Worm (Caenorhabditis elegans) whole organism, L4 larva: ENCODE results near the gene swsn-6.

ENCODE experiments used
- F37D6.2 ChIP-seq: sonication (generic microtip); optimal IDR thresholded peaks from 2 replicates; lab custom pipeline; 2016; ENCODE audit warnings: mild to moderate bottlenecking, missing genetic modification characterization, missing compliant biosample characterization
- F44E2.7 ChIP-seq: fragments of 200-800 bp; sonication (Bioruptor generic); IDR thresholded peaks from 2 replicates; pipeline ENCODE4 v2.1.2; 2022; ENCODE audit warnings: missing genetic modification characterization, missing compliant biosample characterization
- Y48G9A.11 ChIP-seq: fragments of 200-800 bp; sonication (Bioruptor generic); IDR thresholded peaks from 2 replicates; pipeline ENCODE4 v1.3.6; 2022; ENCODE audit warnings: missing genetic modification reagents, missing genetic modification characterization, missing compliant biosample characterization
- aha-1 ChIP-seq: fragments of 150-350 bp; peaks from one replicate; lab custom pipeline; 2014; ENCODE audit warnings: missing biosample characterization, missing genetic modification characterization
- ama-1 ChIP-seq: fragments of 150-350 bp; optimal IDR thresholded peaks from 2 replicates; lab custom pipeline; 2014; ENCODE audit warnings: inconsistent platforms, mixed read lengths
- ceh-62 ChIP-seq: sonication (generic microtip); optimal IDR thresholded peaks from 2 replicates; lab custom pipeline; 2017; ENCODE audit warnings: missing biosample characterization, missing genetic modification characterization
- ceh-82 ChIP-seq: sonication (generic microtip); optimal IDR thresholded peaks from 2 replicates; lab custom pipeline; 2017; ENCODE audit warnings: missing biosample characterization, missing genetic modification characterization
- daf-16 ChIP-seq, 3 experiments: sonication (generic microtip); optimal IDR thresholded peaks; 2 replicates each; lab custom pipeline; 2016 to 2017; ENCODE audit warnings: missing genetic modification characterization in 3 of 3, missing genetic modification reagents in 3 of 3, mild to moderate bottlenecking in 2 of 3, missing compliant biosample characterization in 2 of 3, missing biosample characterization in 1 of 3, moderate library complexity in 1 of 3
- daf-8 ChIP-seq: fragments of 200-800 bp; sonication (Bioruptor generic); IDR thresholded peaks from 2 replicates; pipeline ENCODE4 v1.3.6; 2022; ENCODE audit warnings: missing genetic modification characterization, missing compliant biosample characterization
- dmd-6 ChIP-seq: fragments of 200-800 bp; sonication (Bioruptor generic); IDR thresholded peaks from 2 replicates; pipeline ENCODE4 v1.3.6; 2022; ENCODE audit warnings: missing genetic modification reagents, missing genetic modification characterization, missing compliant biosample characterization
- dmd-9 ChIP-seq: fragments of 200-800 bp; sonication (Bioruptor generic); IDR thresholded peaks from 2 replicates; pipeline ENCODE4 v1.3.6; 2022; ENCODE audit warnings: missing genetic modification reagents, missing genetic modification characterization, missing compliant biosample characterization
- dpl-1 ChIP-seq: fragments of 150-350 bp; optimal IDR thresholded peaks from 2 replicates; lab custom pipeline; 2014; ENCODE audit warnings: missing biosample characterization, missing genetic modification reagents, missing genetic modification characterization
- dve-1 ChIP-seq: sonication (generic microtip); optimal IDR thresholded peaks from 2 replicates; lab custom pipeline; 2017; ENCODE audit warnings: antibody characterized with exemption, mild to moderate bottlenecking, missing genetic modification characterization, missing compliant biosample characterization; ENCODE audit not compliant: insufficient read depth
- gei-8 ChIP-seq: fragments of 200-800 bp; sonication (Bioruptor generic); optimal IDR thresholded peaks from 2 replicates; lab custom pipeline; 2018; ENCODE audit warnings: mild to moderate bottlenecking, missing genetic modification characterization, missing compliant biosample characterization
- hmg-1.1 ChIP-seq: fragments of 200-800 bp; sonication (Bioruptor generic); IDR thresholded peaks from 2 replicates; pipeline ENCODE4 v1.3.6; 2022; ENCODE audit warnings: missing genetic modification reagents, missing genetic modification characterization, missing compliant biosample characterization
- lin-1 ChIP-seq: fragments of 200-800 bp; sonication (Bioruptor generic); IDR thresholded peaks from 2 replicates; pipeline ENCODE4 v1.3.6; 2022; ENCODE audit warnings: missing genetic modification reagents, missing genetic modification characterization, missing compliant biosample characterization
- lin-13 ChIP-seq: fragments of 150-350 bp; optimal IDR thresholded peaks from 2 replicates; lab custom pipeline; 2014; ENCODE audit warnings: missing biosample characterization, missing genetic modification reagents, missing genetic modification characterization
- lin-29 ChIP-seq: fragments of 200-800 bp; sonication (Bioruptor generic); IDR thresholded peaks from 2 replicates; pipeline ENCODE4 v1.3.6; 2022; ENCODE audit warnings: missing genetic modification reagents, missing genetic modification characterization, missing compliant biosample characterization
- lin-38 ChIP-seq: fragments of 200-800 bp; sonication (Bioruptor generic); IDR thresholded peaks from 2 replicates; pipeline ENCODE4 v1.3.6; 2022; ENCODE audit warnings: missing genetic modification reagents, missing genetic modification characterization, missing compliant biosample characterization
- lsy-2 ChIP-seq, 2 experiments: fragments of 150-350 bp in 1 of 2; sonication (generic microtip) in 1 of 2; optimal IDR thresholded peaks; 2 replicates each; lab custom pipeline; 2014 to 2017; ENCODE audit warnings: missing biosample characterization in 2 of 2, missing genetic modification characterization in 2 of 2
- madf-5 ChIP-seq, 2 experiments: fragments of 200-800 bp; sonication (Bioruptor generic); IDR thresholded peaks; 2 replicates each; pipeline ENCODE4 v1.3.6; 2022; ENCODE audit warnings: missing compliant biosample characterization in 2 of 2, missing genetic modification characterization in 2 of 2
- madf-9 ChIP-seq: fragments of 200-800 bp; sonication (Bioruptor generic); conservative IDR thresholded peaks from 2 replicates; pipeline ENCODE4 v1.3.6; 2022; ENCODE audit warnings: missing genetic modification reagents, missing genetic modification characterization, missing compliant biosample characterization
- mep-1 ChIP-seq: fragments of 150-350 bp; sonication (generic microtip); optimal IDR thresholded peaks from 3 replicates; lab custom pipeline; 2014; ENCODE audit warnings: missing biosample characterization, missing genetic modification characterization
- mes-2 ChIP-seq: sonication (generic microtip); optimal IDR thresholded peaks from 2 replicates; lab custom pipeline; 2016; ENCODE audit warnings: missing genotype, mild to moderate bottlenecking, missing genetic modification characterization, missing compliant biosample characterization; ENCODE audit not compliant: poor library complexity, severe bottlenecking
- mxl-2 ChIP-seq: fragments of 200-800 bp; sonication (Bioruptor generic); conservative IDR thresholded peaks from 2 replicates; pipeline ENCODE4 v1.3.6; 2022; ENCODE audit warnings: missing genetic modification reagents, missing genetic modification characterization, missing compliant biosample characterization
- nhr-10 ChIP-seq: fragments of 150-350 bp; optimal IDR thresholded peaks from 2 replicates; lab custom pipeline; 2014; ENCODE audit warnings: missing biosample characterization, missing genetic modification characterization
- nhr-6 ChIP-seq: fragments of 150-350 bp; optimal IDR thresholded peaks from 2 replicates; lab custom pipeline; 2014; ENCODE audit warnings: missing biosample characterization, missing genetic modification characterization
- nhr-77 ChIP-seq: fragments of 150-350 bp; optimal IDR thresholded peaks from 2 replicates; lab custom pipeline; 2014; ENCODE audit warnings: missing biosample characterization, missing genetic modification characterization
- pha-4 ChIP-seq, 2 experiments: fragments of 150-350 bp in 1 of 2; fragments of 200-800 bp in 1 of 2; sonication (Bioruptor generic) in 1 of 2; IDR thresholded peaks in 1 of 2; optimal IDR thresholded peaks in 1 of 2; 2 replicates each; pipeline versions ENCODE4 v1.3.6 to Lab custom; 2014 to 2022; ENCODE audit warnings: missing genetic modification characterization in 2 of 2, missing genetic modification reagents in 2 of 2, missing biosample characterization in 1 of 2, missing compliant biosample characterization in 1 of 2
- php-3 ChIP-seq: fragments of 200-800 bp; sonication (Bioruptor generic); IDR thresholded peaks from 2 replicates; pipeline ENCODE4 v1.3.6; 2022; ENCODE audit warnings: missing genetic modification reagents, missing genetic modification characterization, missing compliant biosample characterization
- pqm-1 ChIP-seq: sonication (generic microtip); optimal IDR thresholded peaks from 2 replicates; lab custom pipeline; 2017; ENCODE audit warnings: missing biosample characterization, missing genetic modification characterization
- rbr-2 ChIP-seq: sonication (generic microtip); optimal IDR thresholded peaks from 2 replicates; lab custom pipeline; 2016; ENCODE audit warnings: missing genotype, missing genetic modification characterization, missing compliant biosample characterization
- saeg-2 ChIP-seq: fragments of 200-800 bp; sonication (Bioruptor generic); IDR thresholded peaks from 2 replicates; pipeline ENCODE4 v1.3.6; 2022; ENCODE audit warnings: missing genetic modification reagents, missing genetic modification characterization, missing compliant biosample characterization
- sdz-12 ChIP-seq: fragments of 200-800 bp; sonication (Bioruptor generic); optimal IDR thresholded peaks from 2 replicates; lab custom pipeline; 2018; ENCODE audit warnings: mild to moderate bottlenecking, missing genetic modification characterization, missing compliant biosample characterization
- snpc-1.2 ChIP-seq: fragments of 200-800 bp; sonication (Bioruptor generic); IDR thresholded peaks from 2 replicates; pipeline ENCODE4 v1.3.6; 2022; ENCODE audit warnings: missing genetic modification reagents, missing genetic modification characterization, missing compliant biosample characterization
- spr-1 ChIP-seq: sonication (generic microtip); optimal IDR thresholded peaks from 2 replicates; lab custom pipeline; 2016; ENCODE audit warnings: mild to moderate bottlenecking, missing genetic modification characterization, missing compliant biosample characterization
- tra-1 ChIP-seq: fragments of 200-800 bp; sonication (Bioruptor generic); IDR thresholded peaks from 2 replicates; pipeline ENCODE4 v1.3.6; 2022; ENCODE audit warnings: missing genetic modification reagents, missing genetic modification characterization, missing compliant biosample characterization
- unc-130 ChIP-seq: sonication (generic microtip); optimal IDR thresholded peaks from 2 replicates; lab custom pipeline; 2016; ENCODE audit warnings: missing genetic modification reagents, missing genetic modification characterization, missing compliant biosample characterization
- unc-62 ChIP-seq, 3 experiments: fragments of 150-350 bp in 1 of 3; sonication (generic microtip); optimal IDR thresholded peaks in 2 of 3; peaks in 1 of 3; 1 replicate in 1 of 3; 2 replicates in 2 of 3; lab custom pipeline; 2014 to 2017; ENCODE audit warnings: missing biosample characterization in 3 of 3, missing genetic modification characterization in 3 of 3, missing genetic modification reagents in 3 of 3, missing genotype in 1 of 3
- zip-2 ChIP-seq: fragments of 150-350 bp; optimal IDR thresholded peaks from 2 replicates; lab custom pipeline; 2014; ENCODE audit warnings: missing biosample characterization, missing genetic modification characterization
- ztf-11 ChIP-seq: fragments of 150-350 bp; optimal IDR thresholded peaks from 2 replicates; lab custom pipeline; 2014; ENCODE audit warnings: missing biosample characterization, missing genetic modification characterization
- ztf-7 ChIP-seq: fragments of 150-350 bp; optimal IDR thresholded peaks from 2 replicates; lab custom pipeline; 2014; ENCODE audit warnings: missing biosample characterization, missing genetic modification characterization

The swsn-6 gene

ce11 chrIV:5368860-5369259 lies 26.0 kb upstream of the swsn-6 start (continued):
- TF ChIP-seq spr-1 (tag; lab: Kevin White, UChicago) (no peak), nhr-10 (tag; lab: Kevin White, UChicago) (no peak), hmg-1.1 (GFP tag; lab: Robert Waterston, UW) (peak; percentile 59; the same call in 1 of the 2 replicates)

- TF ChIP-seq madf-5 (GFP tag; IDR thresholded peaks at IDR 0.05; lab: Robert Waterston, UW) (no peak), aha-1 (tag; lab: Kevin White, UChicago) (peak; percentile 57), zip-2 (tag; lab: Kevin White, UChicago) (no peak), sdz-12 (GFP tag; lab: Kevin White, UChicago) (no peak), lin-38 (GFP tag; lab: Robert Waterston, UW) (peak; percentile 61), dpl-1 (GFP tag; lab: Kevin White, UChicago) (no peak), lin-1 (no peak), ceh-82 (tag; lab: Kevin White, UChicago) (no peak)
These were observed 25.4 kb upstream of the swsn-6 start, which contains the start of gene F41H10.3 for ce11 chrIV:5369414-5369813. Gene F41H10.3 (plus strand): TSS chrIV:5369801.

- TF ChIP-seq aha-1 (tag; lab: Kevin White, UChicago) (peak; percentile 43), pha-4 (GFP tag; IDR thresholded peaks at IDR 0.05; lab: Robert Waterston, UW) (peak; percentile 53; the same call in 1 of the 2 replicates), pha-4 (tag; optimal IDR thresholded peaks at IDR 0.05; lab: Kevin White, UChicago) (no peak), nhr-6 (tag; lab: Kevin White, UChicago) (peak; percentile 25), saeg-2 (no peak), tra-1 (GFP tag; lab: Robert Waterston, UW) (no peak), gei-8 (GFP tag; lab: Kevin White, UChicago) (no peak), dpl-1 (GFP tag; lab: Kevin White, UChicago) (peak; percentile 33), dmd-9 (GFP tag; lab: Robert Waterston, UW) (no peak), mes-2 (tag; lab: Kevin White, UChicago) (peak; percentile 46), dve-1 (peak; percentile 47), madf-9 (GFP tag; lab: Robert Waterston, UW) (0 out of 2 replicates have a peak, but pooled peaks have one; percentile 36), snpc-1.2 (GFP tag; lab: Robert Waterston, UW) (peak; percentile 49; the same call in 1 of the 2 replicates), daf-8 (no peak), unc-130 (GFP tag; lab: Kevin White, UChicago) (peak; percentile 2), lsy-2 (tag; optimal IDR thresholded peaks at IDR 0.05; lab: Kevin White, UChicago) (peak in 1 of 2 experiments; percentile 58), lin-29 (GFP tag; lab: Robert Waterston, UW) (no peak), mep-1 (tag; lab: Kevin White, UChicago) (peak; percentile 20), F44E2.7 (GFP tag; lab: Robert Waterston, UW) (0 out of 2 replicates have a peak, but pooled peaks have one; percentile 15), rbr-2 (tag; lab: Kevin White, UChicago) (no peak), lin-38 (GFP tag; lab: Robert Waterston, UW) (peak; percentile 58), F37D6.2 (tag; lab: Kevin White, UChicago) (no peak)
These were observed 23.9 kb upstream of the swsn-6 start for ce11 chrIV:5370914-5371313.

ce11 chrIV:5374321-5374720 lies 20.5 kb upstream of the swsn-6 start:
- no peak for TF ChIP-seq lin-1
- TF ChIP-seq dmd-6 (GFP tag; lab: Robert Waterston, UW): peak; percentile 37
- TF ChIP-seq php-3 (GFP tag; lab: Robert Waterston, UW): peak; percentile 5; the same call in 1 of the 2 replicates
- TF ChIP-seq daf-16 (GFP tag; optimal IDR thresholded peaks at IDR 0.05; lab: Kevin White, UChicago): no peak
- peak; percentile 61 for TF ChIP-seq daf-16 (tag; optimal IDR thresholded peaks at IDR 0.05; lab: Kevin White, UChicago)
- TF ChIP-seq lin-13 (GFP tag; lab: Kevin White, UChicago): no peak
- peak; percentile 44 for TF ChIP-seq mep-1 (tag; lab: Kevin White, UChicago)
- TF ChIP-seq mxl-2 (GFP tag; lab: Robert Waterston, UW): no peak
- no peak for TF ChIP-seq ztf-7 (tag; lab: Kevin White, UChicago)
- TF ChIP-seq snpc-1.2 (GFP tag; lab: Robert Waterston, UW): no peak
- TF ChIP-seq pqm-1: peak; percentile 8
- TF ChIP-seq lsy-2 (tag; optimal IDR thresholded peaks at IDR 0.05; lab: Kevin White, UChicago): no peak
- TF ChIP-seq Y48G9A.11 (GFP tag; lab: Robert Waterston, UW): no peak
- peak; percentile 14 for TF ChIP-seq nhr-77 (tag; lab: Kevin White, UChicago)
- TF ChIP-seq dve-1: peak; percentile 36
- TF ChIP-seq unc-62 (GFP tag; optimal IDR thresholded peaks at IDR 0.05 in 1 of 2; lab: Kevin White, UChicago): peak in 1 of 2 experiments; percentile 51
- no peak for TF ChIP-seq unc-62 (tag; optimal IDR thresholded peaks at IDR 0.05; lab: Kevin White, UChicago)
- no peak for TF ChIP-seq ama-1
- no peak for TF ChIP-seq ztf-11 (tag; lab: Kevin White, UChicago)
- no peak for TF ChIP-seq ceh-62 (tag; lab: Kevin White, UChicago)
- TF ChIP-seq, all 104 proteins: peak for 8
